Worm (Caenorhabditis elegans) whole organism, L4/young adult: Measurements from ENCODE around the gene pho-12.

Experiments
- W03F9.2 ChIP-seq: fragments of 150-350 bp; optimal IDR thresholded peaks from 2 replicates; lab custom pipeline; 2014; ENCODE audit warnings: missing biosample characterization, missing genetic modification characterization
- dao-5 ChIP-seq: sonication (generic microtip); optimal IDR thresholded peaks from 2 replicates; lab custom pipeline; 2016; ENCODE audit warnings: missing genotype, missing genetic modification characterization, moderate library complexity, missing compliant biosample characterization
- him-1 ChIP-seq: sonication (generic microtip); optimal IDR thresholded peaks from 2 replicates; lab custom pipeline; 2016; ENCODE audit warnings: missing genotype, missing genetic modification reagents, missing genetic modification characterization, missing compliant biosample characterization

pho-12 gene

DNA sequence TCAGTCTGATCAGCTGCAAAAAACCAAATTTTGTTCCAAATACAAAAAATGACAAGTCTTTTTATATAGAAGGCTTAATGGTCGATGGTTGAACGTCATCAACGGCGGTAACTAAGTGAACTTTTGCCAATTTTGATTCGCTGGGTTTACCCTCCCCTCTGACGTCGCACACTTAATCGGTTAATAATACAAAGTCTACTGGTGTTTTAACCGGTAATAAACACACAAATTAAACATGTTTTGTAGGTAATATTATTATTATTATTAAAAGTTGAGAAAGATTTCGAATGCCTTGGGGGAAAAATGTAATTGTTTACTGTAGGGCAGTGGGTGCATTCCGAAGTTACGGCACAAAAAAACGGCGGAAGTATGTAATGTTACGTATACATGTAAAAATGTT is at the start of gene pho-12:
TSS of gene pho-12 (minus strand) at position 101 of the 400 bp plus-strand sequence.
- no peak for TF ChIP-seq him-1 (tag; lab: Kevin White, UChicago)
- TF ChIP-seq dao-5 (tag; lab: Kevin White, UChicago): no peak
- TF ChIP-seq W03F9.2: no peak

DNA sequence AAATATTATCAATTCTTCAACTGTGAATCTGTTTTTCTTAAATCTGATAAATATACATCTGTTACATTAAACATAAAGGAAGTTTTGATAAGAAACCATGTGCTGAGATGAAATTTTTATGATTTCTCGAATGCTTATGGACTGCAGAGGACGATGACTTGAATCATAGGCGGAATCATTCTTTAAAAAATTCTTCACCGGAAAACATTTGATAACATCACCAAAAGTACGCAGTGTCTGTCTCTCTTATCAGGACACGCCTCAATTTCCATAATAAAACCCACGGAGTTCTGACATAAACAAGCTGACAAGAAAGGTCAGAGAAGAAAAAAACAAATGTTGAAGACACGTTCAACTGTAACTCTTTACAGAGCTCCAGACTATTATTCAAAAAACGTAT is 49.1 kb upstream of the pho-12 start, which contains the start of gene F09C12.2:
TSS of gene F09C12.2 (plus strand) at position 320 of the 400 bp plus-strand sequence.
- no peak for TF ChIP-seq him-1 (tag; lab: Kevin White, UChicago)
- TF ChIP-seq dao-5 (tag; lab: Kevin White, UChicago): no peak
- TF ChIP-seq W03F9.2: no peak

DNA sequence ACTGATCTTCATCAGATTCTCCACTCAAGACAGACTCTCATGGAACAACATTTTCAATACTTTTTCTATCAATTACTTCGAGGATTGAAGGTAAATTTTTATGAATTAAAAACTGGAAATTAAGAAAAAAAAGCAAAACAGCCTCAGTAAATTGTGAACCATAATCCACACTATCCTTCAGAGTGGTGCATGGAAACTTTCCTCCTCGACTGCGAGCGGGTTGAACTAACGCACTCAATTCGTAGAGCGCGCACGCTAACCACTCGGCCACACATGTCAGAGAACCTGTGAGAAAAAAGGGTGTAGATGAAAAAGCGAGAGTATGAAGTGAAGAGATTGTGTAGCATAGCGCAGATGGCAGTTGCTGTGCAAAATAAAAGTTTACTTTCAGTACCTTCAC is 44.4 kb upstream of the pho-12 start:
- peak; percentile 32 for TF ChIP-seq W03F9.2
- peak; percentile 86 for TF ChIP-seq him-1 (tag; lab: Kevin White, UChicago)
- TF ChIP-seq dao-5 (tag; lab: Kevin White, UChicago): peak; percentile 76

DNA sequence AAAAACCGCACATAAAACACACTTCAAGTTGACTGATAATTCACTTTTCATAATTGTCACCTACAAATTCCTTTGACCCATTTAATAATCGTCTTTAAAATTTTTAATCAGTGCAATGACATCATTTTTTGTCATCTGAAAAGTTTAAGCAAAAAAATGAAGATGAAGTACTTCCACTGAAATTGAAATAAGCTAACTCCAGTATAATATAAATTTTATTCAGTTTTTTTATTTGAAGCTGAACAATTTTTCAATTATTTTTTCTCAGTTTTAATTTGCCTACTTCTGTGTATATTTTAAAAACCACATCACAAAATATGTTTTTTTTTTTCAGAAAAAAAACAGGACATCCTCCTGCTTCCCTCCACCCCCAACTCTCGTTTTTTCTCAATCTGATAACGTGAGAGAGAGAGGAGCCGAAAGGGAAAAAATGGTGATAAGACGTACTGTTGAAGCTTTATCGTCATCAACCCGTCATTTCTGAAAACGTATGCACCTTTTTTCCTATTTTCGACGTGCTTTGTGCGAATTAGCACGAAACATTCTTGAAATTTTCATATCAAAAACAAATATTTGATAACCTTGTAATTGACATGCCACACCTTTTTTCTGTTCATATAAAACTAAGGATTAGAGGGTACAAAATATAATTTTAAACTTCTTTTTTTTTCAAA is 43.3 kb upstream of the pho-12 start, which contains the start of the genes C04G6.11 and mpk-2:
TSS of gene C04G6.11 (minus strand) at position 51 of the 674 bp plus-strand sequence.
TSS of gene mpk-2 (plus strand) at position 335 of the 674 bp plus-strand sequence.
- TF ChIP-seq W03F9.2 (no peak), him-1 (tag; lab: Kevin White, UChicago) (no peak), dao-5 (tag; lab: Kevin White, UChicago) (no peak)

DNA sequence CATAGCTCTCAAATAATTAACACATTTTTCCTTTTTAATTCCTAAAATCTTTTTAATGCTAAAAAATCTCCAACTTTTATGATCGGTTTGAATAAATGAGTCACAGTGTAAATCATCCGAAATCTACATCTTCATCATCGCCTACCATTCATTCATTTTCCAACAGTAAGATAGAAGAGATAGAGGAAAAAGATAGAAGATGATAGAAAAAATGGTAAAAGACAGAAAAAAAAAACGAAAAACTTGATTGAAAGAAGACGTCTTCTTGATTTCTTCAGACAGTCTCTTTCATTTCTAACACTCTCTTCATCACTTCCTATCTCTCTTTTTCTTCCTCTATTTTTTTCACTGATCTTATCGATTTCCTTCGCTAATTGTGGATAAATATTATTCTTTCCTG is 42.6 kb upstream of the pho-12 start:
- TF ChIP-seq dao-5 (tag; lab: Kevin White, UChicago): no peak
- no peak for TF ChIP-seq him-1 (tag; lab: Kevin White, UChicago)
- TF ChIP-seq W03F9.2: no peak

DNA sequence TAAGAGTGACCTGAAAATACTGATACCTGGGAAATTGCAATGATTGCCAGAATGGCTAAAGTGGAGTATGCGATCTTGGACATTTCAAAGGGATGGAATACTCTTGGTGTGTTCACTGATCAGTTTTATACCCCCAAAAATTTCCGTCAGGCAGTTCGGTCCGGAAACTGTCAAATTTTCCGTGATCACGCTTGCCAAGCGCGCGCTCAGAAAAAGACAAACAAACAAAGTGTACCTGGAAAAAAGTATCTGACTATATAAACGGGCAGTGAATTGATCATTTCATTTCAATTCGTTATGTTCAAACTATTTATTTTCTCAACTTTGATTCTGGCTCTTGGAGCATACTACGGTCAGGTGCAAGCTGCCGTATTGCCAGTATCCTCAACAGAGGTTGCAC is 41.1 kb upstream of the pho-12 start, which contains the start of the genes idpb-3 and idpb-1:
TSS of gene idpb-3 (minus strand) at position 101 of the 400 bp plus-strand sequence.
TSS of gene idpb-1 (plus strand) at position 284 of the 400 bp plus-strand sequence.
- TF ChIP-seq dao-5 (tag; lab: Kevin White, UChicago) (no peak), him-1 (tag; lab: Kevin White, UChicago) (no peak), W03F9.2 (no peak)

DNA sequence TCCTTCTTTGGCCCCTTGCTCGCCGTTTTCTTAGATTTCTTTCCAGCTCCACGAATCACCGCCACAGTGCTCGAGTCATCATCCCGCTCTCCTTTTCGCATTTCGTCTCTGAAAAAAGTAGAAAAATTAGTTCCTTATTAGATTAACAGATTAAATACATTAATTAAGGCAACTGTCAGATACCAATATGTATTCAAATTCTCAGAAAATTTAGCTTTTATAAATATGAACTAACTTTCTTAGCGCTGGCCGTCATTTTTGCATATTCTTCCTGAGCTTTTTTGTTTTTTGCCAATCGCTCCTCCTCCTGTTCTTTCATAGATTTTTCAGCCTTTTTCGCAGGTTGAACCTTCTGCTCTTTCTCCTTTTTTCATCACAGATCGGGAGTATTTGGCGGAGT is 39.0 kb upstream of the pho-12 start, which contains the start of gene C04G6.6:
TSS of gene C04G6.6 (minus strand) at position 101 of the 400 bp plus-strand sequence.
- TF ChIP-seq dao-5 (tag; lab: Kevin White, UChicago) (no peak), W03F9.2 (no peak), him-1 (tag; lab: Kevin White, UChicago) (no peak)

DNA sequence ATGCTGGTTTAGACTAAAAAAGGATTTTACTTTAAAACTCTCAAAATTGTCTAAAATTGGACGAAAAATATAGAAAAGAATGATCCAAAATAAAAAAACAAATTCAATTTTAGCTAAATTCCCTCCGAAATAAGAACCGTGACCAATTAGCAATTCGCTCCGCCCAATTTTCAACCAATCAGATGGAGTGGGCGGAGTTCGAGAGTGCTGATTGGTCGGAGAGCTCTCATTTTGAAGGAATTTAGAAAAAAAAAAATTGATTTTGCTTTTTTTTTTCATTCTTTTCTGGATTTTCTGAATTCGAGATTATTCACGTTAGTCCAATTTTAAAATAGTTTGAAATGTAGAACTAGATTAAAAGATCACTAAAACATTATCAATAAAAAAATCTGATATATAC is 38.4 kb upstream of the pho-12 start:
- TF ChIP-seq him-1 (tag; lab: Kevin White, UChicago) (no peak), W03F9.2 (no peak), dao-5 (tag; lab: Kevin White, UChicago) (no peak)

DNA sequence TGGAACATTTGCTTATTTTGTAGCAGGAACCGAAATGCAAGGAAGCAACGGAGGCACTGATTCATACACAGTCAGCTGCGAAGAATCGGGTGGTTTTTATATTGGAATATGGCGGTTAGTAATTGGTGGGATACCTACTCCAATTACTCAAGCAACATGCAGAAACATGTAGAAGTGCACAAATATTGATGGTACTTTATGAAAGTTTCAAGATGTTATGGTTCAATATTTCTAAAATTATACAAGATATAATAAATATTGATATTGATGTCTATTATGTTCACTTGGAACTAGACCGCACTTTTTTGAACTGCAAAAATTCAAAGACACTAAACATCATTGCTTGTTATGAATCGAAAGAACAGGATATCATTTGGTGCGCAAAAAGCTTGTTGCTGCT is 33.3 kb upstream of the pho-12 start, which contains the start of gene C04G6.13:
TSS of gene C04G6.13 (plus strand) at position 301 of the 400 bp plus-strand sequence.
- no peak for TF ChIP-seq dao-5 (tag; lab: Kevin White, UChicago)
- no peak for TF ChIP-seq W03F9.2
- TF ChIP-seq him-1 (tag; lab: Kevin White, UChicago): no peak

DNA sequence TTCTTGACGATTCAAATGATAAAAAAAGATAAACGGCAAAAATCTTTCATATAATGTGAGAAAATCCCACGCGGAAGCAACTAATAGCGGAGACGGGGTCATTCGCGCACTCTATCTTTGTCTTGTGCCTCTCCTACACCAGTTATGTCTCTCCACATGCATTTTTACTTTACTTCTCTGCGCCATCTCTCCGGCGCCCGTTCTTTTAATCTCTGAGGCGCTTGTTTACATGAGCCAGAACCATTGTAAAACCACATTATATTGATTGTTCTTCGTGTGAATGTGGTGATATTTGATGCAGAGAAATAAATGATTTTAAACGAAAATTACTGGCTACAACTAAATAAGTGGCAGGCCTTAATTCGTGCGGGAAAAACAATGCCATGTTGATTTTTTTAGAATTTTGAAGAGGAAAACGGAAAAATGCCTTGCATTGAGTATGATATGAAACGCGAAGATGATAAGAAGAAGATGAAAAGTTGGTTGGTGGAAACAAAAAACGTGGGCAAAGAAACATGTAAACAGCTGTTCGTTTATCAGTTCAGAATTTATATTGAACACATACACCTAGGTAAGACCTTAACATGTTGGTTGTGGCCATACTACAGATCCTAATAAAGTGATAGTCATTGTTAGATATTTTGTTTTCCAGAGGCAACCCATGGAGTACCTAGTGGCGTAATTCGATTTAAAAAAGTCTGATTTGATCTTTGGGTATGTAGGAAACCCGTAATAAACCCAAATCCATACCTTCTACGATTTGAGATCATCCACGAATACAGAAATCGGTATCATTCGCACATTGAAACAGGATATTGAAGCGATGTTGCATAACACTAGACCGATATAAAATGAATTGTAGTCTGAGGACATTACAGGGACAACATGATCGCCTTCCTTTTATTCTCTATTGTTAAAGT is 32.0 kb upstream of the pho-12 start, which contains the start of gene C04G6.2:
TSS of gene C04G6.2 (plus strand) at position 870 of the 920 bp plus-strand sequence.
- TF ChIP-seq W03F9.2 (no peak), him-1 (tag; lab: Kevin White, UChicago) (no peak), dao-5 (tag; lab: Kevin White, UChicago) (no peak)

DNA sequence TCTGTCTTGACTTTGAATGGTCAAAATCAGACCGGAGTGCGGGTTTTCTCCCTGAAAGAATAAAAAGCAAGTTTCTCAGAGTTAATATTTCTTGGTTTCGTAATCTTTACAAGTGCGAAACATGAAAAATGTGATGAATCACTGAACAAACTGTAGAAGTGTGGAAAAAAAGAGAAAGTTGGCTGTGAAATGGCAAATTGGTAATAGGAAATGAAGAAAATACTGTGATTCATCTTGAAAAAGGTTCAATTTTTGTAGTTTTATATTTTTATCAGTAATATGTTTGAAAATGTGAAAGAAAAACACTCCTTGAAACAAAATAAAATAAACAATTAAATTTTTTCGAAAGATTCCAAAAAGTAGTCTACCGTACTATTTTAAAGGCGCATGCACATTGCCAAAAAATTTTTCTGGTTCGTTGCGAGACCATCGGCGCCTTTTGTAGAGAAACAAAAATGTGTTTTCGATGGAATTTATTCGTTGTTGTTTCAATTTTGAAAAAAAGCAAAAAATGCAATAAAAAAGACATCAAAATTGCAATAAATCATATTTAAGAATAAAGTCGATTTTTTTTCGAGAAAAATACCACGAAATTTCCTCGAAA is 31.1 kb upstream of the pho-12 start, which contains the start of gene pld-1:
TSS of gene pld-1 (minus strand) at position 51 of the 604 bp plus-strand sequence.
- peak; percentile 34 for TF ChIP-seq W03F9.2
- no peak for TF ChIP-seq him-1 (tag; lab: Kevin White, UChicago)

DNA sequence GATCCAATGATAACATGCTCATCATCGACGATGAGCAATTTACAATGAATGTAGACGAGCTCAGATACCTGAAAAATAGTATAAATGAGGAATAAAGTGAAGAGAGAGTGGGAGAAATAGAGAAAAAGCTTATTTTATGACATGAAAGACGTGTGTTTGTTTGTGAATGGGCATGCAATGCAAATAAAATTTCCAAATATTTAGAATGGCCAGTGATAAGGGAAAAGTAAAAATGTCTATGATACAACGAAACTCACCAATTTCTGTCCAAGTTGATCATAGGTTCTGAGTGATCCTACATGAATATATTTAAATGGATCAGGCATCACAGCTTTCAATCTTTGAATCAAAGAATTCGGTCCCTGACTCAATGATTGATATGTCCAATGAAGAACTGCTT is 25.5 kb upstream of the pho-12 start:
- TF ChIP-seq him-1 (tag; lab: Kevin White, UChicago) (no peak), dao-5 (tag; lab: Kevin White, UChicago) (no peak), W03F9.2 (no peak)

DNA sequence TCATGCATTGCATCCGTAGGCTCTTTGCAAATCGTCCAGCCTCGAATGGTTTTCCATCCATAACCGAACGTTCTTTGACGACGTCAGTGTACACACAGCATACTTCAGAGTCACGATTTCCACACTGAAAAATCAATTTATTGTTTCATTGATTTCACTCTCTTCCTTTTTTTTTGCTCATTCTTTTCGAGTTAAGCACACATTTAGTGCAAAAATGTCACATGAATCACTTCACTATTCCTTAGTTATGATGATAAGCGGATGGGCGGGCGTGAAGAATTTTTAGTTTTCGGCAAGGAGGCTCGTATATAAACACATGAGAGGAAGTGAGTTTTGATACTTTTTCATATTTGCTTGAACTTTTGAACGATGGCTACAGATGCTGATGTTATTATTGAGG is 24.8 kb upstream of the pho-12 start, which contains the start of gene txt-9:
TSS of gene txt-9 (plus strand) at position 336 of the 400 bp plus-strand sequence.
- TF ChIP-seq him-1 (tag; lab: Kevin White, UChicago) (no peak), dao-5 (tag; lab: Kevin White, UChicago) (no peak), W03F9.2 (no peak)
